Worm (Caenorhabditis elegans) whole organism, young adult: ENCODE results near the gene nlp-32.

Experiments used
- C17E4.6 ChIP-seq: fragments of 200-800 bp; sonication (Bioruptor generic); IDR thresholded peaks from 2 replicates; pipeline ENCODE4 v1.3.6; 2022; ENCODE audit warnings: missing genetic modification reagents, missing genetic modification characterization, missing compliant biosample characterization
- D2030.7 ChIP-seq: fragments of 200-800 bp; sonication (Bioruptor generic); IDR thresholded peaks from 2 replicates; pipeline ENCODE4 v1.3.6; 2022; ENCODE audit warnings: missing genetic modification reagents, missing genetic modification characterization, missing compliant biosample characterization
- F10E7.11 ChIP-seq: sonication (generic microtip); optimal IDR thresholded peaks from 2 replicates; lab custom pipeline; 2017; ENCODE audit warnings: mild to moderate bottlenecking, missing genetic modification characterization, moderate library complexity, missing compliant biosample characterization
- Y79H2A.3 ChIP-seq: fragments of 200-800 bp; sonication (Bioruptor generic); conservative IDR thresholded peaks from 2 replicates; pipeline ENCODE4 v1.3.6; 2022; ENCODE audit warnings: missing genetic modification reagents, missing genetic modification characterization, missing compliant biosample characterization
- Y95B8A.8 ChIP-seq: fragments of 200-800 bp; sonication (Bioruptor generic); IDR thresholded peaks from 2 replicates; pipeline ENCODE4 v1.3.6; 2022; ENCODE audit warnings: missing genetic modification reagents, missing genetic modification characterization, missing compliant biosample characterization
- ama-1 ChIP-seq, 3 experiments: fragments of 150-350 bp in 1 of 3; sonication (generic microtip) in 2 of 3; optimal IDR thresholded peaks; 2 replicates each; lab custom pipeline; 2014 to 2018; ENCODE audit warnings: missing biosample characterization in 2 of 3, missing genetic modification characterization in 2 of 3, missing genetic modification reagents in 2 of 3
- aptf-3 ChIP-seq: fragments of 200-800 bp; sonication (Bioruptor generic); IDR thresholded peaks from 2 replicates; pipeline ENCODE4 v1.3.6; 2022; ENCODE audit warnings: missing genetic modification characterization, missing compliant biosample characterization
- athp-1 ChIP-seq: sonication (generic microtip); optimal IDR thresholded peaks from 2 replicates; lab custom pipeline; 2017; ENCODE audit warnings: mild to moderate bottlenecking, missing genetic modification characterization, missing compliant biosample characterization
- bed-1 ChIP-seq: fragments of 200-800 bp; sonication (Bioruptor generic); IDR thresholded peaks from 2 replicates; pipeline ENCODE4 v1.3.6; 2022; ENCODE audit warnings: missing genetic modification reagents, missing genetic modification characterization, missing compliant biosample characterization
- ceh-58 ChIP-seq: fragments of 200-800 bp; sonication (Bioruptor generic); IDR thresholded peaks from 2 replicates; pipeline ENCODE4 v1.3.6; 2022; ENCODE audit warnings: missing genetic modification characterization, missing compliant biosample characterization
- lin-40 ChIP-seq: sonication (generic microtip); optimal IDR thresholded peaks from 2 replicates; lab custom pipeline; 2016; ENCODE audit warnings: missing genetic modification characterization, mild to moderate bottlenecking, missing compliant biosample characterization, missing genotype, missing genetic modification reagents
- madf-3 ChIP-seq: fragments of 200-800 bp; sonication (Bioruptor generic); IDR thresholded peaks from 2 replicates; pipeline ENCODE4 v1.3.6; 2022; ENCODE audit warnings: missing genetic modification reagents, missing genetic modification characterization, missing compliant biosample characterization
- snpc-4 ChIP-seq, 5 experiments: fragments of 150-350 bp in 1 of 5; sonication (generic microtip) in 4 of 5; optimal IDR thresholded peaks; 2 replicates each; lab custom pipeline; 2014 to 2018; ENCODE audit warnings: missing genetic modification characterization in 5 of 5, missing biosample characterization in 3 of 5, antibody characterized with exemption in 2 of 5, mild to moderate bottlenecking in 2 of 5, missing compliant biosample characterization in 2 of 5, missing genotype in 2 of 5, moderate library complexity in 2 of 5, missing genetic modification reagents in 1 of 5

ce11 chrIII:463711-464110 is 22.6 kb downstream of the nlp-32 start, which contains the start of gene Y55B1BR.6:
- no peak for TF ChIP-seq athp-1 (tag; lab: Kevin White, UChicago)
- TF ChIP-seq Y79H2A.3 (GFP tag; lab: Robert Waterston, UW), result no peak
- no peak for TF ChIP-seq lin-40
- no peak for TF ChIP-seq bed-1 (GFP tag; lab: Robert Waterston, UW)
- no peak for TF ChIP-seq C17E4.6 (GFP tag; lab: Robert Waterston, UW)
- TF ChIP-seq ama-1 (optimal IDR thresholded peaks at IDR 0.05; lab: Kevin White, UChicago), result no peak
- TF ChIP-seq ama-1 (GFP tag; optimal IDR thresholded peaks at IDR 0.05; lab: Kevin White, UChicago), result no peak
- TF ChIP-seq F10E7.11 (tag; lab: Kevin White, UChicago), result no peak
- TF ChIP-seq D2030.7, result no peak
- TF ChIP-seq madf-3 (GFP tag; lab: Robert Waterston, UW), result no peak
- no peak for TF ChIP-seq snpc-4 (GFP tag; optimal IDR thresholded peaks at IDR 0.05; lab: Kevin White, UChicago)
- TF ChIP-seq snpc-4 (tag; optimal IDR thresholded peaks at IDR 0.05; lab: Kevin White, UChicago), result no peak
- TF ChIP-seq Y95B8A.8 (GFP tag; lab: Robert Waterston, UW), result no peak
- TF ChIP-seq aptf-3, result no peak
- TF ChIP-seq ceh-58 (GFP tag; lab: Robert Waterston, UW), result no peak
